Worm (Caenorhabditis elegans) whole organism, L4 larva: ENCODE measurements around the gene mxl-2.

Experiments used
- F26F4.8 ChIP-seq: fragments of 200-800 bp; sonication (Bioruptor generic); conservative IDR thresholded peaks from 2 replicates; pipeline ENCODE4 v1.3.6; 2022; ENCODE audit warnings: missing genetic modification characterization, missing compliant biosample characterization
- R02D3.7 ChIP-seq: fragments of 150-350 bp; sonication (generic microtip); optimal IDR thresholded peaks from 3 replicates; lab custom pipeline; 2014; ENCODE audit warnings: missing biosample characterization, missing genetic modification characterization
- T20F7.1 ChIP-seq: fragments of 200-800 bp; sonication (Bioruptor generic); optimal IDR thresholded peaks from 2 replicates; lab custom pipeline; 2018; ENCODE audit warnings: mild to moderate bottlenecking, missing genetic modification characterization, missing compliant biosample characterization
- Y105C5A.15 ChIP-seq: fragments of 200-800 bp; sonication (Bioruptor generic); IDR thresholded peaks from 2 replicates; pipeline ENCODE4 v1.3.6; 2022; ENCODE audit warnings: missing genetic modification characterization, missing compliant biosample characterization
- Y48G9A.11 ChIP-seq: fragments of 200-800 bp; sonication (Bioruptor generic); IDR thresholded peaks from 2 replicates; pipeline ENCODE4 v1.3.6; 2022; ENCODE audit warnings: missing genetic modification reagents, missing genetic modification characterization, missing compliant biosample characterization
- aha-1 ChIP-seq: fragments of 150-350 bp; peaks from one replicate; lab custom pipeline; 2014; ENCODE audit warnings: missing biosample characterization, missing genetic modification characterization
- ceh-28 ChIP-seq: fragments of 150-350 bp; optimal IDR thresholded peaks from 2 replicates; lab custom pipeline; 2014; ENCODE audit warnings: missing biosample characterization, missing genetic modification reagents, missing genetic modification characterization
- ceh-44 ChIP-seq: fragments of 200-800 bp; sonication (Bioruptor generic); IDR thresholded peaks from 2 replicates; pipeline ENCODE4 v1.3.6; 2022; ENCODE audit warnings: missing genetic modification reagents, missing genetic modification characterization, missing compliant biosample characterization
- ceh-62 ChIP-seq: sonication (generic microtip); optimal IDR thresholded peaks from 2 replicates; lab custom pipeline; 2017; ENCODE audit warnings: missing biosample characterization, missing genetic modification characterization
- daf-16 ChIP-seq, 3 experiments: sonication (generic microtip); optimal IDR thresholded peaks; 2 replicates each; lab custom pipeline; 2016 to 2017; ENCODE audit warnings: missing genetic modification characterization in 3 of 3, missing genetic modification reagents in 3 of 3, mild to moderate bottlenecking in 2 of 3, missing compliant biosample characterization in 2 of 3, missing biosample characterization in 1 of 3, moderate library complexity in 1 of 3
- daf-8 ChIP-seq: fragments of 200-800 bp; sonication (Bioruptor generic); IDR thresholded peaks from 2 replicates; pipeline ENCODE4 v1.3.6; 2022; ENCODE audit warnings: missing genetic modification characterization, missing compliant biosample characterization
- dmd-6 ChIP-seq: fragments of 200-800 bp; sonication (Bioruptor generic); IDR thresholded peaks from 2 replicates; pipeline ENCODE4 v1.3.6; 2022; ENCODE audit warnings: missing genetic modification reagents, missing genetic modification characterization, missing compliant biosample characterization
- hif-1 ChIP-seq, 2 experiments: sonication (generic microtip); optimal IDR thresholded peaks; 2 replicates each; lab custom pipeline; 2016 to 2017; ENCODE audit warnings: missing compliant biosample characterization in 2 of 2, missing genetic modification characterization in 2 of 2, missing genetic modification reagents in 2 of 2, missing genotype in 2 of 2, mild to moderate bottlenecking in 1 of 2
- lim-7 ChIP-seq: fragments of 200-800 bp; sonication (Bioruptor generic); IDR thresholded peaks from 2 replicates; pipeline ENCODE4 v1.3.6; 2022; ENCODE audit warnings: missing genetic modification characterization, missing compliant biosample characterization
- lin-1 ChIP-seq: fragments of 200-800 bp; sonication (Bioruptor generic); IDR thresholded peaks from 2 replicates; pipeline ENCODE4 v1.3.6; 2022; ENCODE audit warnings: missing genetic modification reagents, missing genetic modification characterization, missing compliant biosample characterization
- lin-13 ChIP-seq: fragments of 150-350 bp; optimal IDR thresholded peaks from 2 replicates; lab custom pipeline; 2014; ENCODE audit warnings: missing biosample characterization, missing genetic modification reagents, missing genetic modification characterization
- lin-29 ChIP-seq: fragments of 200-800 bp; sonication (Bioruptor generic); IDR thresholded peaks from 2 replicates; pipeline ENCODE4 v1.3.6; 2022; ENCODE audit warnings: missing genetic modification reagents, missing genetic modification characterization, missing compliant biosample characterization
- madf-5 ChIP-seq, 2 experiments: fragments of 200-800 bp; sonication (Bioruptor generic); IDR thresholded peaks; 2 replicates each; pipeline ENCODE4 v1.3.6; 2022; ENCODE audit warnings: missing compliant biosample characterization in 2 of 2, missing genetic modification characterization in 2 of 2
- mxl-2 ChIP-seq: fragments of 200-800 bp; sonication (Bioruptor generic); conservative IDR thresholded peaks from 2 replicates; pipeline ENCODE4 v1.3.6; 2022; ENCODE audit warnings: missing genetic modification reagents, missing genetic modification characterization, missing compliant biosample characterization
- mxl-3 ChIP-seq: fragments of 200-800 bp; sonication (Bioruptor generic); optimal IDR thresholded peaks from 2 replicates; lab custom pipeline; 2018; ENCODE audit warnings: mild to moderate bottlenecking, missing genetic modification characterization, missing compliant biosample characterization
- nhr-28 ChIP-seq: fragments of 150-350 bp; optimal IDR thresholded peaks from 2 replicates; lab custom pipeline; 2014; ENCODE audit warnings: missing biosample characterization, missing genetic modification characterization
- nhr-48 ChIP-seq: sonication (generic microtip); optimal IDR thresholded peaks from 2 replicates; lab custom pipeline; 2016; ENCODE audit warnings: mild to moderate bottlenecking, missing genetic modification characterization, missing compliant biosample characterization
- nhr-6 ChIP-seq: fragments of 150-350 bp; optimal IDR thresholded peaks from 2 replicates; lab custom pipeline; 2014; ENCODE audit warnings: missing biosample characterization, missing genetic modification characterization
- nhr-77 ChIP-seq: fragments of 150-350 bp; optimal IDR thresholded peaks from 2 replicates; lab custom pipeline; 2014; ENCODE audit warnings: missing biosample characterization, missing genetic modification characterization
- pqm-1 ChIP-seq: sonication (generic microtip); optimal IDR thresholded peaks from 2 replicates; lab custom pipeline; 2017; ENCODE audit warnings: missing biosample characterization, missing genetic modification characterization
- set-16 ChIP-seq: fragments of 200-800 bp; sonication (Bioruptor generic); IDR thresholded peaks from 2 replicates; pipeline ENCODE4 v1.3.6; 2022; ENCODE audit warnings: missing genetic modification reagents, missing genetic modification characterization, missing compliant biosample characterization
- unc-62 ChIP-seq, 3 experiments: fragments of 150-350 bp in 1 of 3; sonication (generic microtip); optimal IDR thresholded peaks in 2 of 3; peaks in 1 of 3; 1 replicate in 1 of 3; 2 replicates in 2 of 3; lab custom pipeline; 2014 to 2017; ENCODE audit warnings: missing biosample characterization in 3 of 3, missing genetic modification characterization in 3 of 3, missing genetic modification reagents in 3 of 3, missing genotype in 1 of 3

Gene mxl-2

DNA sequence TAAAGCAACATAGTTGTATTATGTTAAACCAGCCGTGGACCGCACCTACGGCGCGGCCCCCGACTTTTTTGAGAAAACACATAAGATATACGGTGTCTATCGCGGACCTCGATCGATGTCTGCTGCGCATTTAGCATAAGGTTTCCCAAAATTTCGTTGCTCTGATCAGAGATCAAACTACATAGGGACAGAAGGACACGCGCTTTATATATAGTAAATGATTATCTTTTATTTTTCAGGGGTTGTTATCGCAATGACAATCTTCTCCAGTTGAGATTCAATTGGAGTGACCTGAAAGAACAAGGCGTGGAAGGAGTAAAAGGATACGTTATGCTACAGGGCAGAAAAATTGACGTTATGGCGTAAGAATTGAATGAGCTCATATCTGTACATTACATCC lies 2.0 kb downstream of the mxl-2 start:
- peak; percentile 26 for TF ChIP-seq aha-1 (tag; lab: Kevin White, UChicago)

DNA sequence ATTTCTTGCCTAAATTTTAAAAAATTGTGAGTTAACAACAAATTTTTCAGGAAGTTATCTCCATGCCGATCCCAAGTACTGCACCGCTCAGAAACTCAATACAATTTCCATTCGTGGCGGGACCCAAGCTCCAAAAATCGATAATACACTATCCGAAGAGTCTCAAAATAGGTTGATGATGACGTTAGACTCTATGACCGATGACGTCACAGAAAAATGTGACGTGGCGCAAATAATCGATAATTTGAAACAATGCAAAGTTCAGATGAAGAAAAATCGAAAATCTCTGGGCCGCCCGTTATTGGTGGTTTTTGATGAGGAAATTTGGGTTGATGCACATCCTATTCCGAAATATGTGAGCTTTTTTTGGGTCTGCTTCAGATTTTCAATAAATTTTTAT lies 3.6 kb downstream of the mxl-2 start:
- no peak for TF ChIP-seq ceh-62 (tag; lab: Kevin White, UChicago)
- TF ChIP-seq T20F7.1 (GFP tag; lab: Kevin White, UChicago) = no peak
- TF ChIP-seq ceh-28 (tag; lab: Kevin White, UChicago) = peak; percentile 24
- TF ChIP-seq madf-5 (GFP tag; IDR thresholded peaks at IDR 0.05; lab: Robert Waterston, UW) = no peak

DNA sequence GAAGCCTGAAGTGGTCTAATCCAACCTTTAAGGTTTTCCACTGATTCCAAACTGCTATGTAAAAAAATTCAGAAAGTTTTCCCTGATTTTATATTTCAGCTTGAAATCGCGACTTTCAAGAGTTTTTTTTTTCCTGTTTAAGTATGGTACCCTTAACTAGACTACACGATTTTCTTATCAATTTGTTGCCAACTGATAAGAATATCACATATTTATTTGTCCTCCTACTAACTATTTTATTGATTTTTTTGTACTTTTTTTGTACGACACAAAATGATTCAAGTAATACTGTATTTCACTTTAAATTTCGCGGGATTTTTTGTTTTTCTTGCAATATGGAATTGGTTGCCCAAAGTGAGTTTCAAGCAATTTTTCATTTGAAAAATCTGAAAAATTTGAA lies 4.9 kb downstream of the mxl-2 start:
- TF ChIP-seq hif-1 (tag; optimal IDR thresholded peaks at IDR 0.05; lab: Kevin White, UChicago) (no peak), pqm-1 (tag; lab: Kevin White, UChicago) (peak; percentile 36), mxl-2 (no peak), nhr-28 (tag; lab: Kevin White, UChicago) (peak; percentile 69), nhr-77 (peak; percentile 53), lin-29 (GFP tag; lab: Robert Waterston, UW) (no peak)
- TF ChIP-seq, all 104 proteins: peak for 3

DNA sequence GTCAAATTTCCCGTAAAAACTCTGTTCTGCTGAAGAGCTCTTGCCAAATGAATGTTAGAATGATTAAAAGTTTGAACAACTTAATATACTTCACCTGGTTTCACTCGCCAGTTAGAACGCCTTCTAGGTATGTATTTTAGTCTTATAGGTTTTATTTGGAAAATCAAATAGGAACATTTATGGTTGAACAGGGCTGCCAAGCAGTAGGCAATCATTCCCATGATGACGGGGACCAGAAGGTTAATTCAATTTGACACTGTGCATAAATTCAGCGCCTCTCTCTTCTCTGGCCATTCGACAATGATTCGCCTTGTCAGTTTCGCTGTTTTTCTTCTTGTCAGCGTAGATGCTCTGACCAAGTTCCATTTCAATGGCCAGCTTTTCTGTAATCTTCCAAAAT lies 5.9 kb downstream of the mxl-2 start, which contains the start of gene F40G9.15:
TSS of gene F40G9.15 (plus strand) at position 301 of the 400 bp plus-strand sequence.
- TF ChIP-seq madf-5 (GFP tag; IDR thresholded peaks at IDR 0.05; lab: Robert Waterston, UW) = 0 out of 4 replicates have a peak, but pooled peaks of 1 of the 2 experiments have one; percentile 44
- TF ChIP-seq ceh-44 = no peak

DNA sequence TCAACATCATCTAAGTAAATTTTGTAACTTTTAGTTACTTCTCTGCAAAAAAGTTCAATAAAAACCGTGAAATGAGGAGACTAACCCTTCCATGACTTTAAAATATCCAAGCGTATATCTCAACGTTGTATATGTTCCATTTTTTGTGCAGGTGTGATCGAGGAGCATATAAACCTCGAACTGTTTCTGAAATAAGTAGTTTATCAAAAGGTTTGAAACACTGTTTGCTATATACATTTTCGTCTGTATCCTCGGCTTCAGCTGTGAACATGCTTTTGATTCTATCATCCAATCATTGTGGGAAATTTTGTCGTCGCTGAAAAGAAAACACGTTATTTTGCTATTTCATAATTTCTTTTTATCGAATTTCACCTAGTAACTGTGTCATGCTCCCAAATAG lies 7.0 kb downstream of the mxl-2 start, which contains the start of gene F40G9.5:
TSS of gene F40G9.5 (plus strand) at position 301 of the 400 bp plus-strand sequence.
- no peak for TF ChIP-seq nhr-48 (tag; lab: Kevin White, UChicago)

DNA sequence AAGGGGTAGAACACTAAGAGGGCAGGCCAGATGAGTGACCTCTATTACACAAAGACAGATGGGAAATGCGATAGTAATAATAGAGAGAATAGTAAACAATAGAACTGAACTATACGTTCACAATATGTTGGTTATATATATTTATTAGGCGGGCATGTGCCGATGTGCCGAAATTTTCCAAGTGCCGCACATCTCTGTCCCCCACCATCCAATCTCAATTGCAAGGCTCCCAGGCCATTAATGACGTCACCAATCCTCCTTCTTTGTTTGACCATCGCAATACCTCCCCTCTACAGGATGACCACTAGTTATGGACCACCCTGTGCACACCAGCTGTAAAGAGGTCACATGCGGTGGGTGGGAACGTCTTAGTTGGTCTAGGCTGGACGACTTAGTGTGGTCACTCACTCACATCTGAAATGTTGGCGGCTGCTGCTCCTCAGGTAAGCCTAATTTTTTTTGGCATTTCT lies 8.8 kb downstream of the mxl-2 start, which contains the start of gene F40G9.6:
TSS of gene F40G9.6 (plus strand) at position 420 of the 470 bp plus-strand sequence.
- no peak for TF ChIP-seq Y105C5A.15 (GFP tag; lab: Robert Waterston, UW)
- TF ChIP-seq T20F7.1 (GFP tag; lab: Kevin White, UChicago) = no peak
- no peak for TF ChIP-seq set-16 (GFP tag; lab: Robert Waterston, UW)
- no peak for TF ChIP-seq nhr-6 (tag; lab: Kevin White, UChicago)

DNA sequence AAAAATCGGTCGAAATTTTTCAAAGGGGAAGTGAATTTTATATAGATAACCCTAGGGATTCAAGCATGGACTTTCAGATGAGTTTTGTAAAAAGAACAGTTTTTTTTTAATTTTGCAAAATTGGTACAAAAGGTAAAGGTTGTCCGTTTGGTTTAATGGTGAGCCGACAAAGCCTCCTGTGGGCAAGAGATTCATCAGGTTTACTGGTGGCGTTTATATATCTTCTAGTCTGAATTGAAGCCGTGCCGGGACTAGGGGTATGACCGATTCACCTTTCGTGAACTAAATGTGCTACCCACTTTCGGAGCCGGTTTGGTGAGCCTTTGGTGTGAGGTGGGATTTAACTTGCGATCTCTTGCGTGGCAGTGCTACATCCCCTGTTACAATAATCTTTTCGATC lies 9.8 kb downstream of the mxl-2 start:
- TF ChIP-seq F26F4.8 (0 out of 2 replicates have a peak, but pooled peaks have one; percentile 30), lim-7 (no peak)

DNA sequence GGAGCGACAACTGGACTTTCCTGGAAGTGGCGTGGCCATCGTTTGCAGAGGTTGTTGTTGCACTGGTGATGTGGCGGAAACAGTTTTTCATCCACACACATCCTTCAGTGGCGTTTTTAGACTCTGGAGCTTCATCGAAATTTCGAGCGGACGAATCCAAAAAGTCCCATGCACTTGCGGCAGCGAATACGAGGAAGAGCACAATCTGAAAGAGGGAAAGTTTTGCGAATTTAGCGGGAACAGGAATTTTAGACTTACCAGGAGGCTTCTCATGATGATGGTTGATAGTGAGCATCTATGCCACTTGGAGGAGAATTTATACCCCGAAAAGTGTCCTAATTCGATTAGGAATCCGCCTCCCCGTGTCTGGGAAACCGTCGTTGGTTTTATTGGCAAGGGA lies 10.2 kb downstream of the mxl-2 start, which contains the start of gene F40G9.14:
TSS of gene F40G9.14 (minus strand) at position 101 of the 400 bp plus-strand sequence.
- TF ChIP-seq daf-8 (GFP tag; lab: Robert Waterston, UW) (no peak), aha-1 (tag; lab: Kevin White, UChicago) (peak; percentile 83), dmd-6 (GFP tag; lab: Robert Waterston, UW) (no peak), mxl-2 (no peak)

DNA sequence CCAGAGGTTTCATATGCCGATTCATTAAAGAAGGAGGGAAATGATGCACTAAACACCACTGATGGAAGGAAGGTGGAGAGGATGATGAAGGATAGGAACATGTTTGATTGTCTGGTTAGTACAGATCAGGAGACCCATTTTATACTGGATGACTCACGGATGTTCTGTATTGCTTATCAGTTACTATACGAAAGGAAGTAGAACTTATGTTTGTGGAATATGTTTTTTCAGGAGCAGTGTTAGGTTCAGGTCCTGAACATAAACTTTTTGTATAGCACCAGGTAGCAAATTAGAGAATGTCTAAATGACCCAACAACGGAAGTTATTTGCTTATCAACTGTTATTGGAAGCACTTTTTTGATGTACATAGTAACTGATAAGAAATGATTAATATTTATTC lies 12.2 kb downstream of the mxl-2 start, which contains the start of gene clec-148:
TSS of gene clec-148 (minus strand) at position 101 of the 400 bp plus-strand sequence.
- TF ChIP-seq lin-13 (no peak), daf-16 (GFP tag; optimal IDR thresholded peaks at IDR 0.05; lab: Kevin White, UChicago) (no peak), daf-16 (tag; optimal IDR thresholded peaks at IDR 0.05; lab: Kevin White, UChicago) (no peak), Y48G9A.11 (GFP tag; lab: Robert Waterston, UW) (no peak), R02D3.7 (tag; lab: Kevin White, UChicago) (no peak), mxl-3 (GFP tag; lab: Kevin White, UChicago) (no peak), unc-62 (GFP tag; optimal IDR thresholded peaks at IDR 0.05 in 1 of 2; lab: Kevin White, UChicago) (peak in 1 of 2 experiments; percentile 66), unc-62 (tag; optimal IDR thresholded peaks at IDR 0.05; lab: Kevin White, UChicago) (no peak), pqm-1 (tag; lab: Kevin White, UChicago) (peak; percentile 18), lin-1 (no peak)
